Fruit fly (Drosophila melanogaster): ENCODE data around the gene BigH1.

DNA sequence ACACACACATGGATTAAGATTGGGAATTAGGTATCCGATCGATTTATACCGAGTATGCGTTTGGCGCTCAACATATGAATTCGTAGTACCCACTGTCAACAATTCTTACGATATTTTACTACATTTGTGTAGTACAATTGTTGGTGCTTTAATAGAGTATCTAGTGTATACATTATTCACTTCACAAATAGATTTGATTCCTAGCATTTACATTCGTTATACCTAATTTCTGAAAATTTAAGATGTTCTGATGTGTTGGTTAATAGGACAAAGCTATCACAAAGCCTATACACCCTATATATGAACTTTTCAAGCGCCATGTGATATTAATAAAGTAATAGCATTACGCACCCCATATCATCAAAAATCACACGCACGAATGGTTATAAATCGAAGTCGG lies 38.6 kb upstream of the BigH1 start:
- TF ChIP-seq h (optimal IDR thresholded peaks at IDR 0.05) (no peak), Myc (optimal IDR thresholded peaks at IDR 0.05) (no peak), ttk (optimal IDR thresholded peaks at IDR 0.05) (no peak), Sin3A (optimal IDR thresholded peaks at IDR 0.05) (no peak)

All from Kc167 (cell line).